Worm (Caenorhabditis elegans) whole organism, early embryonic: ENCODE data around the gene srj-21.

Experiments used
- F13C5.2 ChIP-seq: sonication (generic microtip); optimal IDR thresholded peaks from 2 replicates; lab custom pipeline; 2017; ENCODE audit warnings: mild to moderate bottlenecking, missing genetic modification characterization, inconsistent platforms, missing compliant biosample characterization
- ama-1 ChIP-seq: fragments of 150-350 bp; optimal IDR thresholded peaks from 2 replicates; lab custom pipeline; 2014
- pes-1 ChIP-seq: fragments of 200-800 bp; sonication (Bioruptor generic); IDR thresholded peaks from 2 replicates; pipeline ENCODE4 v1.3.6; 2022; ENCODE audit warnings: missing genetic modification reagents, missing genetic modification characterization, missing compliant biosample characterization
- tra-4 ChIP-seq: sonication (generic microtip); optimal IDR thresholded peaks from 2 replicates; lab custom pipeline; 2017; ENCODE audit warnings: missing genetic modification characterization, missing compliant biosample characterization

- TF ChIP-seq F13C5.2 (no peak), tra-4 (no peak), ama-1 (lab: Kevin White, UChicago) (no peak), pes-1 (GFP tag; lab: Robert Waterston, UW) (no peak)
These were observed 31.5 kb downstream of the srj-21 start, which contains the start of gene D1054.5 for ce11 chrV:10776528-10777055.
